Worm (Caenorhabditis elegans): ENCODE data around the gene pinn-1.

DNA sequence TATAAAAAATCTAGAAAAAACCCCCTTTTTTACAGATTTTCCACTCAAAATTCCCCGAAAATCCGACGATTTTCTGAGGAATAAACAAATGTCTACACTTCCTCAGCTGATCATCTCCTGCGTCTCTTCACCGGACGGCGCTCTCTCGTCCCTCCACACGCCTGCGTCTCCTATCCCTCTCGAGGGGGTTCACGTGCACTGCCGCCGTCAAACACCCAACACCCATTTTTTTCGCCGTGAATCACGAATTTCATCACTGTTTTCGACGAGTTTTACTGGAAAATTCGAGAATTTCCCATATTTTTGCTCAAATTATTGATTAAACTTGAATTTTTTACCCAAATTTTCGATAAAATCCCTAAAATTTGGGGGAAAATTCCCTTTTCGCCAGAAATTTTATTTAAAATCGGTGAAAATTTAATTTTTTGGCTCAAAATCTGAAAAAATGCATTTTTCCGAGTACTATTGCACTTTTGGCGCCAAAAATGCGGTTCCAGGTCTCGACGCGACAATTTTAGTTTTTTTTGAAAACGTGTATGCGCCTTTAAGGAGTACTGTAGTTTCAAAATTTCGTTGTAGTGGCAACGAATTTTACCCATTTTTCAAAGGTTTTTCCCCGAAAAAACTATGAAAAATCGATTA is 32.1 kb upstream of the pinn-1 start:
- TF ChIP-seq ces-1 (GFP tag; optimal IDR thresholded peaks at IDR 0.05) (no peak), pha-4 (tag; optimal IDR thresholded peaks at IDR 0.05) (peak; percentile 22), nhr-237 (tag; optimal IDR thresholded peaks at IDR 0.05) (no peak), nhr-12 (tag; optimal IDR thresholded peaks at IDR 0.05) (no peak), elt-3 (tag; optimal IDR thresholded peaks at IDR 0.05) (no peak)

Measured in whole organism, mixed stage, embryonic.